Fruit fly (Drosophila melanogaster): Measurements from ENCODE around the gene CG45089.

Gene CG45089

dm6 chrX:7908239-7909068 lies 14.9 kb upstream of the CG45089 start, which contains the start of the genes dpr14 and spidey (continued):
- TF ChIP-seq CG7745 (tag; optimal IDR thresholded peaks at IDR 0.05): no peak
- peak; percentile 89 for TF ChIP-seq fu2 (GFP tag; optimal IDR thresholded peaks at IDR 0.05)
- TF ChIP-seq Fer1 (GFP tag; optimal IDR thresholded peaks at IDR 0.05): peak; percentile 95
- TF ChIP-seq Bgb (GFP tag; IDR thresholded peaks at IDR 0.05; ENCODE audit: partially characterized antibody): peak; percentile 28; the same call in 1 of the 2 replicates
- TF ChIP-seq pan (optimal IDR thresholded peaks at IDR 0.05): no peak
- peak in 1 of 2 experiments; percentile 90 for TF ChIP-seq pan (GFP tag; optimal IDR thresholded peaks at IDR 0.05 in 1 of 2, IDR thresholded peaks at IDR 0.05 in 1 of 2)
- TF ChIP-seq BtbVII (GFP tag; optimal IDR thresholded peaks at IDR 0.05): peak; percentile 91
- peak; percentile 87 for TF ChIP-seq onecut (GFP tag; IDR thresholded peaks at IDR 0.05)
- TF ChIP-seq CG4730 (GFP tag; IDR thresholded peaks at IDR 0.05): peak; percentile 76
- peak; percentile 88 for TF ChIP-seq fd96Cb (tag; optimal IDR thresholded peaks at IDR 0.05)
- peak; percentile 77 for TF ChIP-seq bowl (GFP tag; IDR thresholded peaks at IDR 0.05)
- peak; percentile 86 for TF ChIP-seq Mrtf (GFP tag; IDR thresholded peaks at IDR 0.05)
- peak; percentile 91 for TF ChIP-seq CG32772 (GFP tag; IDR thresholded peaks at IDR 0.05)
- peak; percentile 88 for TF ChIP-seq mam (GFP tag; optimal IDR thresholded peaks at IDR 0.05)
- TF ChIP-seq CG1603 (tag; optimal IDR thresholded peaks at IDR 0.05): peak; percentile 92
- TF ChIP-seq CG12391 (tag; optimal IDR thresholded peaks at IDR 0.05): peak; percentile 91
- peak; percentile 90 for TF ChIP-seq Xbp1 (GFP tag; optimal IDR thresholded peaks at IDR 0.05)
- peak; percentile 58 for TF ChIP-seq Dref (GFP tag; IDR thresholded peaks at IDR 0.05)
- TF ChIP-seq Dip2 (GFP tag; IDR thresholded peaks at IDR 0.05): 0 out of 2 replicates have a peak, but pooled peaks have one; percentile 31
- peak; percentile 89 for TF ChIP-seq CG11504 (tag; optimal IDR thresholded peaks at IDR 0.05)
- peak; percentile 93 for TF ChIP-seq dysf (GFP tag; IDR thresholded peaks at IDR 0.05)
- TF ChIP-seq vnd (GFP tag; IDR thresholded peaks at IDR 0.05; ENCODE audit: partially characterized antibody): no peak; the same call in 2 of the 3 replicates
- TF ChIP-seq slp2 (GFP tag; optimal IDR thresholded peaks at IDR 0.05): peak; percentile 83
- TF ChIP-seq wek (GFP tag; optimal IDR thresholded peaks at IDR 0.05): peak; percentile 71
- peak; percentile 86 for TF ChIP-seq tin (GFP tag; optimal IDR thresholded peaks at IDR 0.05)
- no peak for TF ChIP-seq fru (optimal IDR thresholded peaks at IDR 0.05)
- TF ChIP-seq Gug (GFP tag; IDR thresholded peaks at IDR 0.05): peak; percentile 88
- peak; percentile 74 for TF ChIP-seq CG6654 (GFP tag; optimal IDR thresholded peaks at IDR 0.05)
- peak; percentile 88 for TF ChIP-seq Hand (GFP tag; optimal IDR thresholded peaks at IDR 0.05)
- peak; percentile 51 for TF ChIP-seq CG13123 (GFP tag; optimal IDR thresholded peaks at IDR 0.05)
- peak; percentile 78 for TF ChIP-seq twi (tag; optimal IDR thresholded peaks at IDR 0.05)
- peak; percentile 73 for TF ChIP-seq CG4282 (GFP tag; optimal IDR thresholded peaks at IDR 0.05)
- peak; percentile 74 for TF ChIP-seq CG5245 (GFP tag; optimal IDR thresholded peaks at IDR 0.05)
- no peak for TF ChIP-seq hb (GFP tag; IDR thresholded peaks at IDR 0.05; ENCODE audit: partially characterized antibody)
- 0 out of 4 replicates have a peak, but pooled peaks have one; percentile 36 for TF ChIP-seq chinmo (GFP tag; IDR thresholded peaks at IDR 0.05; ENCODE audit: partially characterized antibody)
- peak; percentile 91 for TF ChIP-seq CG9817 (tag; optimal IDR thresholded peaks at IDR 0.05)
- peak; percentile 92 for TF ChIP-seq lilli (GFP tag; optimal IDR thresholded peaks at IDR 0.05)
- peak; percentile 84 for TF ChIP-seq odd (GFP tag; optimal IDR thresholded peaks at IDR 0.05)
- peak; percentile 93 for TF ChIP-seq gcm (GFP tag; optimal IDR thresholded peaks at IDR 0.05)
- peak; percentile 80 for TF ChIP-seq CG11696 (GFP tag; IDR thresholded peaks at IDR 0.05)
- no peak for TF ChIP-seq hth (optimal IDR thresholded peaks at IDR 0.05)
- peak; percentile 80 for TF ChIP-seq CG33213 (GFP tag; optimal IDR thresholded peaks at IDR 0.05)
- TF ChIP-seq CG14710 (tag; optimal IDR thresholded peaks at IDR 0.05): peak; percentile 83
- peak; percentile 68 for TF ChIP-seq ap (GFP tag; IDR thresholded peaks at IDR 0.05)
- peak; percentile 51; the same call in 1 of the 3 replicates for TF ChIP-seq CG16813 (GFP tag; IDR thresholded peaks at IDR 0.05; ENCODE audit: partially characterized antibody)
- peak; percentile 66 for TF ChIP-seq E2f2 (GFP tag; IDR thresholded peaks at IDR 0.05)
- peak; percentile 94 for TF ChIP-seq cg (GFP tag; optimal IDR thresholded peaks at IDR 0.05)
- TF ChIP-seq CG3065 (GFP tag; optimal IDR thresholded peaks at IDR 0.05): peak; percentile 56
- TF ChIP-seq CG12769 (tag; optimal IDR thresholded peaks at IDR 0.05): peak; percentile 95

Measured in whole organism, embryonic.